Worm (Caenorhabditis elegans) whole organism, young adult: ENCODE data around the gene saeg-1.

Source experiments
- B0019.2 ChIP-seq: fragments of 200-800 bp; sonication (Bioruptor generic); conservative IDR thresholded peaks from 2 replicates; pipeline ENCODE4 v1.3.6; 2022; ENCODE audit warnings: missing genetic modification reagents, missing genetic modification characterization, missing compliant biosample characterization
- B0336.3 ChIP-seq: fragments of 200-800 bp; sonication (Bioruptor generic); IDR thresholded peaks from 2 replicates; pipeline ENCODE4 v1.3.6; 2022; ENCODE audit warnings: missing genetic modification characterization, missing compliant biosample characterization
- F22D6.2 ChIP-seq: sonication (generic microtip); optimal IDR thresholded peaks from 2 replicates; lab custom pipeline; 2016; ENCODE audit warnings: mild to moderate bottlenecking, missing genetic modification characterization, missing compliant biosample characterization
- F23B12.7 ChIP-seq: sonication (generic microtip); optimal IDR thresholded peaks from 2 replicates; lab custom pipeline; 2017; ENCODE audit warnings: missing genetic modification characterization, mild to moderate bottlenecking, missing compliant biosample characterization, antibody characterized with exemption, moderate library complexity; ENCODE audit not compliant: insufficient read depth
- F37B4.10 ChIP-seq: fragments of 200-800 bp; sonication (Bioruptor generic); IDR thresholded peaks from 2 replicates; pipeline ENCODE4 v1.3.6; 2022; ENCODE audit warnings: missing genetic modification characterization, missing compliant biosample characterization
- F49E8.2 ChIP-seq: sonication (generic microtip); optimal IDR thresholded peaks from 3 replicates; lab custom pipeline; 2017; ENCODE audit warnings: missing genetic modification characterization, mild to moderate bottlenecking, missing compliant biosample characterization, antibody characterized with exemption, moderate library complexity; ENCODE audit not compliant: insufficient read depth
- F52B5.7 ChIP-seq: sonication (generic microtip); optimal IDR thresholded peaks from 2 replicates; lab custom pipeline; 2016; ENCODE audit warnings: mild to moderate bottlenecking, missing genetic modification characterization, missing compliant biosample characterization
- F57A8.1 ChIP-seq: fragments of 200-800 bp; sonication (Bioruptor generic); optimal IDR thresholded peaks from 2 replicates; lab custom pipeline; 2018; ENCODE audit warnings: mild to moderate bottlenecking, missing genetic modification characterization, moderate library complexity, missing compliant biosample characterization
- K11D2.4 ChIP-seq: fragments of 200-800 bp; sonication (Bioruptor generic); IDR thresholded peaks from 2 replicates; pipeline ENCODE4 v1.3.6; 2022; ENCODE audit warnings: missing genetic modification reagents, missing genetic modification characterization, missing compliant biosample characterization
- T07F8.4 ChIP-seq: sonication (generic microtip); optimal IDR thresholded peaks from 2 replicates; lab custom pipeline; 2016; ENCODE audit warnings: mild to moderate bottlenecking, missing genetic modification characterization, moderate library complexity, missing compliant biosample characterization
- Y56A3A.18 ChIP-seq: fragments of 200-800 bp; sonication (Bioruptor generic); IDR thresholded peaks from 2 replicates; pipeline ENCODE4 v1.3.6; 2022; ENCODE audit warnings: missing genetic modification reagents, missing genetic modification characterization, missing compliant biosample characterization
- Y67H2A.10 ChIP-seq: fragments of 200-800 bp; sonication (Bioruptor generic); conservative IDR thresholded peaks from 2 replicates; pipeline ENCODE4 v1.3.6; 2022; ENCODE audit warnings: missing genetic modification reagents, missing genetic modification characterization, missing compliant biosample characterization
- Y95B8A.8 ChIP-seq: fragments of 200-800 bp; sonication (Bioruptor generic); IDR thresholded peaks from 2 replicates; pipeline ENCODE4 v1.3.6; 2022; ENCODE audit warnings: missing genetic modification reagents, missing genetic modification characterization, missing compliant biosample characterization
- ama-1 ChIP-seq, 3 experiments: fragments of 150-350 bp in 1 of 3; sonication (generic microtip) in 2 of 3; optimal IDR thresholded peaks; 2 replicates each; lab custom pipeline; 2014 to 2018; ENCODE audit warnings: missing biosample characterization in 2 of 3, missing genetic modification characterization in 2 of 3, missing genetic modification reagents in 2 of 3
- aptf-3 ChIP-seq: fragments of 200-800 bp; sonication (Bioruptor generic); IDR thresholded peaks from 2 replicates; pipeline ENCODE4 v1.3.6; 2022; ENCODE audit warnings: missing genetic modification characterization, missing compliant biosample characterization
- atf-7 ChIP-seq: sonication (generic microtip); optimal IDR thresholded peaks from 2 replicates; lab custom pipeline; 2017; ENCODE audit warnings: mild to moderate bottlenecking, missing genetic modification characterization, missing compliant biosample characterization
- attf-5 ChIP-seq: fragments of 200-800 bp; sonication (Bioruptor generic); optimal IDR thresholded peaks from 2 replicates; lab custom pipeline; 2018; ENCODE audit warnings: mild to moderate bottlenecking, missing genetic modification characterization, missing compliant biosample characterization
- attf-6 ChIP-seq: fragments of 200-800 bp; sonication (Bioruptor generic); IDR thresholded peaks from 2 replicates; pipeline ENCODE4 v1.3.6; 2022; ENCODE audit warnings: missing genetic modification reagents, missing genetic modification characterization, missing compliant biosample characterization
- bed-1 ChIP-seq: fragments of 200-800 bp; sonication (Bioruptor generic); IDR thresholded peaks from 2 replicates; pipeline ENCODE4 v1.3.6; 2022; ENCODE audit warnings: missing genetic modification reagents, missing genetic modification characterization, missing compliant biosample characterization
- ceh-100 ChIP-seq: fragments of 200-800 bp; sonication (Bioruptor generic); IDR thresholded peaks from 2 replicates; pipeline ENCODE4 v1.3.6; 2022; ENCODE audit warnings: missing genetic modification reagents, missing genetic modification characterization, missing compliant biosample characterization
- ceh-58 ChIP-seq: fragments of 200-800 bp; sonication (Bioruptor generic); IDR thresholded peaks from 2 replicates; pipeline ENCODE4 v1.3.6; 2022; ENCODE audit warnings: missing genetic modification characterization, missing compliant biosample characterization
- ceh-79 ChIP-seq: sonication (generic microtip); optimal IDR thresholded peaks from 2 replicates; lab custom pipeline; 2017; ENCODE audit warnings: mild to moderate bottlenecking, missing genetic modification characterization, missing compliant biosample characterization
- ceh-91 ChIP-seq: fragments of 200-800 bp; sonication (Bioruptor generic); IDR thresholded peaks from 2 replicates; pipeline ENCODE4 v1.3.6; 2022; ENCODE audit warnings: missing genetic modification reagents, missing genetic modification characterization, missing compliant biosample characterization
- dpl-1 ChIP-seq: fragments of 150-350 bp; optimal IDR thresholded peaks from 2 replicates; lab custom pipeline; 2014; ENCODE audit warnings: missing biosample characterization, missing genetic modification reagents, missing genetic modification characterization
- efl-1 ChIP-seq: fragments of 150-350 bp; optimal IDR thresholded peaks from 2 replicates; lab custom pipeline; 2014; ENCODE audit warnings: missing biosample characterization, missing genetic modification reagents, missing genetic modification characterization
- egl-44 ChIP-seq: fragments of 200-800 bp; sonication (Bioruptor generic); IDR thresholded peaks from 2 replicates; pipeline ENCODE4 v1.3.6; 2022; ENCODE audit warnings: missing genetic modification reagents, missing genetic modification characterization, missing compliant biosample characterization
- hsf-1 ChIP-seq: fragments of 200-800 bp; sonication (Bioruptor generic); IDR thresholded peaks from 2 replicates; pipeline ENCODE4 v1.3.6; 2022; ENCODE audit warnings: missing genetic modification reagents, missing genetic modification characterization, missing compliant biosample characterization
- let-607 ChIP-seq, 2 experiments: fragments of 200-800 bp in 1 of 2; sonication (Bioruptor generic) in 1 of 2; sonication (generic microtip) in 1 of 2; optimal IDR thresholded peaks; 2 replicates each; lab custom pipeline; 2016 to 2018; ENCODE audit warnings: mild to moderate bottlenecking in 2 of 2, missing compliant biosample characterization in 2 of 2, missing genetic modification characterization in 2 of 2, moderate library complexity in 2 of 2, missing genotype in 1 of 2
- lin-26 ChIP-seq: fragments of 200-800 bp; sonication (Bioruptor generic); IDR thresholded peaks from 2 replicates; pipeline ENCODE4 v1.3.6; 2022; ENCODE audit warnings: missing genetic modification reagents, missing genetic modification characterization, missing compliant biosample characterization
- lin-35 ChIP-seq, 3 experiments: fragments of 150-350 bp in 2 of 3; sonication (generic microtip) in 1 of 3; optimal IDR thresholded peaks; 2 replicates each; lab custom pipeline; 2014 to 2018; ENCODE audit warnings: missing biosample characterization in 3 of 3, missing genetic modification characterization in 3 of 3, missing genetic modification reagents in 3 of 3
- lin-54 ChIP-seq: fragments of 200-800 bp; sonication (Bioruptor generic); optimal IDR thresholded peaks from 2 replicates; lab custom pipeline; 2018; ENCODE audit warnings: mild to moderate bottlenecking, missing genetic modification characterization, missing compliant biosample characterization
- lsy-27 ChIP-seq: sonication (generic microtip); optimal IDR thresholded peaks from 2 replicates; lab custom pipeline; 2017; ENCODE audit warnings: missing genetic modification characterization, mild to moderate bottlenecking, missing compliant biosample characterization, antibody characterized with exemption, missing genotype, borderline replicate concordance; ENCODE audit not compliant: insufficient read depth
- madf-3 ChIP-seq: fragments of 200-800 bp; sonication (Bioruptor generic); IDR thresholded peaks from 2 replicates; pipeline ENCODE4 v1.3.6; 2022; ENCODE audit warnings: missing genetic modification reagents, missing genetic modification characterization, missing compliant biosample characterization
- madf-6 ChIP-seq: fragments of 200-800 bp; sonication (Bioruptor generic); IDR thresholded peaks from 2 replicates; pipeline ENCODE4 v1.3.6; 2022; ENCODE audit warnings: missing genetic modification reagents, missing genetic modification characterization, missing compliant biosample characterization
- nfya-2 ChIP-seq: fragments of 200-800 bp; sonication (Bioruptor generic); IDR thresholded peaks from 2 replicates; pipeline ENCODE4 v1.3.6; 2022; ENCODE audit warnings: missing genetic modification reagents, missing genetic modification characterization, missing compliant biosample characterization
- rcor-1 ChIP-seq: fragments of 200-800 bp; sonication (Bioruptor generic); IDR thresholded peaks from 2 replicates; pipeline ENCODE4 v1.3.6; 2022; ENCODE audit warnings: missing genetic modification reagents, missing genetic modification characterization, missing compliant biosample characterization
- rec-8 ChIP-seq, 2 experiments: sonication (generic microtip); optimal IDR thresholded peaks; 2 replicates each; lab custom pipeline; 2016; ENCODE audit warnings: mild to moderate bottlenecking in 2 of 2, missing genetic modification characterization in 2 of 2, missing genetic modification reagents in 2 of 2, missing genotype in 2 of 2, missing biosample characterization in 1 of 2, missing compliant biosample characterization in 1 of 2, moderate library complexity in 1 of 2
- snpc-3.4 ChIP-seq: sonication (generic microtip); optimal IDR thresholded peaks from 2 replicates; lab custom pipeline; 2017; ENCODE audit warnings: missing genetic modification characterization, mild to moderate bottlenecking, missing compliant biosample characterization, antibody characterized with exemption, moderate library complexity, missing genotype, missing genetic modification reagents
- sptf-2 ChIP-seq: fragments of 200-800 bp; sonication (Bioruptor generic); optimal IDR thresholded peaks from 2 replicates; lab custom pipeline; 2018; ENCODE audit warnings: mild to moderate bottlenecking, missing genetic modification characterization, missing compliant biosample characterization
- tbp1 ChIP-seq: fragments of 200-800 bp; sonication (Bioruptor generic); optimal IDR thresholded peaks from 2 replicates; lab custom pipeline; 2018; ENCODE audit warnings: mild to moderate bottlenecking, missing genetic modification characterization, missing compliant biosample characterization
- tbx-9 ChIP-seq: sonication (generic microtip); optimal IDR thresholded peaks from 2 replicates; lab custom pipeline; 2016; ENCODE audit warnings: borderline replicate concordance, missing genetic modification characterization, inconsistent platforms, missing compliant biosample characterization
- tlf-1 ChIP-seq: fragments of 200-800 bp; sonication (Bioruptor generic); optimal IDR thresholded peaks from 2 replicates; lab custom pipeline; 2018; ENCODE audit warnings: mild to moderate bottlenecking, missing genetic modification characterization, missing compliant biosample characterization
- unc-130 ChIP-seq: sonication (generic microtip); optimal IDR thresholded peaks from 2 replicates; lab custom pipeline; 2016; ENCODE audit warnings: missing genetic modification reagents, missing genetic modification characterization, missing compliant biosample characterization
- zim-3 ChIP-seq: sonication (generic microtip); optimal IDR thresholded peaks from 2 replicates; lab custom pipeline; 2017; ENCODE audit warnings: mild to moderate bottlenecking, missing genetic modification characterization, moderate library complexity, missing compliant biosample characterization
- ztf-18 ChIP-seq: sonication (generic microtip); optimal IDR thresholded peaks from 2 replicates; lab custom pipeline; 2016; ENCODE audit warnings: missing genotype, mild to moderate bottlenecking, missing genetic modification characterization, missing compliant biosample characterization
- ztf-25 ChIP-seq: fragments of 200-800 bp; sonication (Bioruptor generic); IDR thresholded peaks from 2 replicates; pipeline ENCODE4 v1.3.6; 2022; ENCODE audit warnings: missing genetic modification reagents, missing genetic modification characterization, missing compliant biosample characterization
- ztf-28 ChIP-seq: fragments of 200-800 bp; sonication (Bioruptor generic); IDR thresholded peaks from 2 replicates; pipeline ENCODE4 v1.3.6; 2022; ENCODE audit warnings: missing genetic modification reagents, missing genetic modification characterization, missing compliant biosample characterization
- ztf-6 ChIP-seq: fragments of 200-800 bp; sonication (Bioruptor generic); IDR thresholded peaks from 2 replicates; pipeline ENCODE4 v1.3.6; 2022; ENCODE audit warnings: missing genetic modification reagents, missing genetic modification characterization, missing compliant biosample characterization

saeg-1 gene

ce11 chrV:10896295-10896694 is 30.8 kb upstream of the saeg-1 start, which contains the start of gene F32D8.13:
Gene F32D8.13 (minus strand): TSS chrV:10896543.
- no peak for TF ChIP-seq F37B4.10 (GFP tag; lab: Robert Waterston, UW)
- no peak for TF ChIP-seq lin-54 (GFP tag; lab: Kevin White, UChicago)
- 0 out of 2 replicates have a peak, but pooled peaks have one; percentile 26 for TF ChIP-seq B0336.3 (GFP tag; lab: Robert Waterston, UW)
- no peak for TF ChIP-seq F49E8.2 (tag; lab: Kevin White, UChicago)
- TF ChIP-seq ztf-25 (GFP tag; lab: Robert Waterston, UW), result no peak
- no peak for TF ChIP-seq tbx-9
- TF ChIP-seq lin-26, result no peak
- TF ChIP-seq lin-35 (GFP tag; optimal IDR thresholded peaks at IDR 0.05; lab: Kevin White, UChicago), result no peak
- no peak for TF ChIP-seq hsf-1 (GFP tag; lab: Robert Waterston, UW)
- no peak for TF ChIP-seq ztf-28
- TF ChIP-seq attf-5 (GFP tag; lab: Kevin White, UChicago), result no peak
- TF ChIP-seq zim-3 (tag; lab: Kevin White, UChicago), result no peak
- no peak for TF ChIP-seq sptf-2 (GFP tag; lab: Kevin White, UChicago)
- TF ChIP-seq attf-6 (GFP tag; lab: Robert Waterston, UW), result 0 out of 2 replicates have a peak, but pooled peaks have one; percentile 41
- TF ChIP-seq tbp1 (GFP tag; lab: Kevin White, UChicago), result no peak
- TF ChIP-seq let-607 (tag; optimal IDR thresholded peaks at IDR 0.05; lab: Kevin White, UChicago), result peak in 1 of 2 experiments; percentile 40
- no peak for TF ChIP-seq K11D2.4 (GFP tag; lab: Robert Waterston, UW)
- TF ChIP-seq rcor-1 (GFP tag; lab: Robert Waterston, UW), result no peak
- TF ChIP-seq lsy-27 (tag; lab: Kevin White, UChicago), result no peak
- peak; percentile 58 for TF ChIP-seq ama-1 (optimal IDR thresholded peaks at IDR 0.05; lab: Kevin White, UChicago)
- no peak for TF ChIP-seq ama-1 (GFP tag; optimal IDR thresholded peaks at IDR 0.05; lab: Kevin White, UChicago)
- no peak for TF ChIP-seq ceh-91 (GFP tag; lab: Robert Waterston, UW)
- TF ChIP-seq aptf-3 (GFP tag; lab: Robert Waterston, UW), result no peak
- TF ChIP-seq B0019.2, result no peak
- 0 out of 2 replicates have a peak, but pooled peaks have one; percentile 33 for TF ChIP-seq Y56A3A.18 (GFP tag; lab: Robert Waterston, UW)
- TF ChIP-seq ceh-58, result no peak
- no peak for TF ChIP-seq F57A8.1 (GFP tag; lab: Kevin White, UChicago)
- TF ChIP-seq nfya-2, result no peak
- no peak for TF ChIP-seq dpl-1 (GFP tag; lab: Kevin White, UChicago)
- TF ChIP-seq madf-3 (GFP tag; lab: Robert Waterston, UW), result 0 out of 2 replicates have a peak, but pooled peaks have one; percentile 3
- peak; percentile 7 for TF ChIP-seq atf-7 (tag; lab: Kevin White, UChicago)

DNA sequence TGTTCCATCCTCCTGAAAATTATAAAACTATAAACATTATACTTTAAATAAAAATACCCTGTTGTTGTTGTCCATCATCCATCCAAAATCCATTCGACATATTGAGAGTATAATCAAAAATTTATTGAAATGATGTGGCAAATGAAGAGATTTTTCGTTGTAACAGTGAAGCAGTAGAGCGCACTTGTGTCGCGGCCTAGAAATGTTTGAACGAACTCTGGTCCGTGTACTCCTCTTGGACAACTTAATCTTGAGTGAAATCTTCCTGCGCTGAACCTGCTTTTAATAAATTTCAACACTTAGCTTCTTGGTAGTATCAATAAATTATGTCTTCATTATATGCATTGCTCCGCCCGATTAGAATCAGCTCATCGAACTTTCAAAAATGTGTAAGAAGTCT is 29.1 kb upstream of the saeg-1 start, which contains the start of the genes F32D8.14 and F32D8.5:
TSS of gene F32D8.14 (minus strand) at position 188 of the 400 bp plus-strand sequence.
TSS of gene F32D8.5 (plus strand) at position 200 of the 400 bp plus-strand sequence.
- TF ChIP-seq unc-130, result peak; percentile 39
- no peak for TF ChIP-seq ceh-100
- no peak for TF ChIP-seq ceh-91 (GFP tag; lab: Robert Waterston, UW)
- peak; percentile 5 for TF ChIP-seq T07F8.4
- TF ChIP-seq F52B5.7 (tag; lab: Kevin White, UChicago), result no peak
- TF ChIP-seq bed-1, result no peak
- TF ChIP-seq ztf-6 (GFP tag; lab: Robert Waterston, UW), result no peak
- no peak for TF ChIP-seq Y95B8A.8
- TF ChIP-seq madf-6 (GFP tag; lab: Robert Waterston, UW), result peak; percentile 53; the same call in 1 of the 2 replicates
- TF ChIP-seq snpc-3.4 (tag; lab: Kevin White, UChicago), result peak; percentile 70
- TF ChIP-seq ceh-79 (tag; lab: Kevin White, UChicago), result no peak
- peak; percentile 51 for TF ChIP-seq ztf-18
- no peak for TF ChIP-seq Y67H2A.10 (GFP tag; lab: Robert Waterston, UW)
- TF ChIP-seq F23B12.7, result no peak
- TF ChIP-seq tlf-1 (GFP tag; lab: Kevin White, UChicago), result no peak
- no peak for TF ChIP-seq F22D6.2 (tag; lab: Kevin White, UChicago)
- no peak for TF ChIP-seq sptf-2 (GFP tag; lab: Kevin White, UChicago)
- no peak for TF ChIP-seq rec-8 (tag; optimal IDR thresholded peaks at IDR 0.05; lab: Kevin White, UChicago)
- peak; percentile 43 for TF ChIP-seq efl-1
- TF ChIP-seq egl-44 (GFP tag; lab: Robert Waterston, UW), result no peak
